Fruit fly (Drosophila melanogaster) S2 (cell line): Measurements from ENCODE around the gene Srg2.

Source experiments
- CG8478 ChIP-seq: fragments of >200 bp; optimal IDR thresholded peaks from 2 replicates; lab custom pipeline; 2018
- CTCF ChIP-seq, 2 experiments: fragments of >200 bp; optimal IDR thresholded peaks; 2 replicates each; lab custom pipeline; 2018

DNA sequence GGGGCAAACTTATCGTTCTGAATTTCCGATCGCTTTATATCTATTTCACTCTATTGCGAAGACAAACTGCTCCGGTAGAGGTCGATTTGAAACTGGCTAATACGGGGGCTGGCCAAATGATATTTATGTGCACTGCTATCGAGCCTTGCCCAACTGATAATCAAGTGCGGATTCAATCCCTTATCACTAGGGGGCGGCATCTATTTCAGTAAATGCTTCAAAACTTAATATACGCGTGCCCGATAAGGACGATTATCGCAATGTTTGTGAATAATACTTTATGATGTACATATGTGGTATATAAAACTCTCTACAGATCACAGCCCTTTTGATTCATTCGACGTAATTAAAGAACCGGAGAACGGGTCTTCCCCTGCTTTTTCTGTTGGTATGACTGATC lies at the start of gene Srg2:
- no peak for TF ChIP-seq CTCF (optimal IDR thresholded peaks at IDR 0.05; lab: Kevin White, UChicago)
- TF ChIP-seq CG8478: no peak
